Fruit fly (Drosophila melanogaster) whole organism, prepupa: ENCODE results near the gene dnc.

Source experiments
- Blimp-1 ChIP-seq: fragments of 200-800 bp; sonication (Bioruptor generic); optimal IDR thresholded peaks from 3 replicates; lab custom pipeline; 2017; ENCODE audit warnings: missing biosample characterization, missing genetic modification characterization, mild to moderate bottlenecking, moderate library complexity, missing genetic modification reagents
- CG10631 ChIP-seq: fragments of 200-800 bp; sonication (Bioruptor generic); optimal IDR thresholded peaks from 2 replicates; lab custom pipeline; 2016; ENCODE audit warnings: missing biosample characterization, missing genetic modification characterization
- CG10669 ChIP-seq: fragments of 200-800 bp; sonication (Bioruptor generic); optimal IDR thresholded peaks from 3 replicates; lab custom pipeline; 2018; ENCODE audit warnings: missing biosample characterization, mild to moderate bottlenecking, missing genetic modification characterization, moderate library complexity
- CG11294 ChIP-seq: fragments of 200-800 bp; sonication (Bioruptor generic); IDR thresholded peaks from 2 replicates; pipeline ENCODE4 v1.3.6; 2022; ENCODE audit warnings: missing biosample characterization, missing genetic modification characterization
- CG11762 ChIP-seq: fragments of 200-800 bp; sonication (Bioruptor generic); optimal IDR thresholded peaks from 3 replicates; lab custom pipeline; 2016; ENCODE audit warnings: missing biosample characterization, missing genetic modification characterization; ENCODE audit not compliant: insufficient read depth
- CG15336 ChIP-seq: fragments of 200-800 bp; sonication (Bioruptor generic); IDR thresholded peaks from 2 replicates; pipeline ENCODE4 v1.3.6; 2022; ENCODE audit warnings: missing biosample characterization, missing genetic modification characterization
- CG1621 ChIP-seq: fragments of 200-800 bp; sonication (Bioruptor generic); optimal IDR thresholded peaks from 3 replicates; lab custom pipeline; 2018; ENCODE audit warnings: missing biosample characterization, mild to moderate bottlenecking, missing genetic modification characterization
- CG16779 ChIP-seq: fragments of 200-800 bp; sonication (Bioruptor generic); optimal IDR thresholded peaks from 3 replicates; lab custom pipeline; 2017; ENCODE audit warnings: missing biosample characterization, mild to moderate bottlenecking, missing genetic modification characterization
- CG3032 ChIP-seq: fragments of 200-800 bp; optimal IDR thresholded peaks from 2 replicates; lab custom pipeline; 2019; ENCODE audit warnings: missing biosample characterization, mild to moderate bottlenecking, missing genetic modification characterization, moderate library complexity
- CG31627 ChIP-seq: fragments of 200-800 bp; sonication (Bioruptor generic); optimal IDR thresholded peaks from 3 replicates; lab custom pipeline; 2016; ENCODE audit warnings: missing biosample characterization, missing genetic modification characterization
- CG32006 ChIP-seq: fragments of 200-800 bp; sonication (Bioruptor generic); optimal IDR thresholded peaks from 3 replicates; lab custom pipeline; 2017; ENCODE audit warnings: missing biosample characterization, mild to moderate bottlenecking, missing genetic modification characterization
- CG3919 ChIP-seq: fragments of 200-800 bp; sonication (Bioruptor generic); optimal IDR thresholded peaks from 3 replicates; lab custom pipeline; 2016; ENCODE audit warnings: missing biosample characterization, missing genetic modification characterization
- CG4318 ChIP-seq: fragments of 200-800 bp; sonication (Bioruptor generic); optimal IDR thresholded peaks from 3 replicates; lab custom pipeline; 2017; ENCODE audit warnings: missing biosample characterization, mild to moderate bottlenecking, missing genetic modification characterization
- CG6163 ChIP-seq: fragments of 200-800 bp; sonication (Bioruptor generic); IDR thresholded peaks from 3 replicates; pipeline ENCODE4 v1.3.6; 2022; ENCODE audit warnings: missing biosample characterization, missing genetic modification characterization
- CG6276 ChIP-seq: fragments of 200-800 bp; sonication (Bioruptor generic); optimal IDR thresholded peaks from 2 replicates; lab custom pipeline; 2017; ENCODE audit warnings: missing biosample characterization, mild to moderate bottlenecking, missing genetic modification characterization
- CG6808 ChIP-seq: fragments of 200-800 bp; sonication (Bioruptor generic); optimal IDR thresholded peaks from 3 replicates; lab custom pipeline; 2017; ENCODE audit warnings: missing biosample characterization, missing genetic modification characterization, mild to moderate bottlenecking, moderate library complexity, missing genetic modification reagents
- CG6854 ChIP-seq: fragments of 200-800 bp; sonication (Bioruptor generic); optimal IDR thresholded peaks from 2 replicates; lab custom pipeline; 2017; ENCODE audit warnings: missing biosample characterization, mild to moderate bottlenecking, missing genetic modification characterization
- CG8119 ChIP-seq: fragments of 200-800 bp; sonication (Bioruptor generic); IDR thresholded peaks from 3 replicates; pipeline ENCODE4 v1.3.6; 2022; ENCODE audit warnings: missing biosample characterization, missing genetic modification characterization
- CG8319 ChIP-seq: fragments of 200-800 bp; sonication (Bioruptor generic); optimal IDR thresholded peaks from 3 replicates; lab custom pipeline; 2016; ENCODE audit warnings: missing biosample characterization, missing genetic modification characterization
- CG9139 ChIP-seq: fragments of 200-800 bp; sonication (Bioruptor generic); optimal IDR thresholded peaks from 3 replicates; lab custom pipeline; 2017; ENCODE audit warnings: missing biosample characterization, mild to moderate bottlenecking, missing genetic modification characterization
- Eip75B ChIP-seq: fragments of 200-800 bp; sonication (Bioruptor generic); optimal IDR thresholded peaks from 3 replicates; lab custom pipeline; 2016; ENCODE audit warnings: missing biosample characterization, missing genetic modification characterization
- Eip78C ChIP-seq: fragments of 200-800 bp; sonication (Bioruptor generic); peaks from one replicate; lab custom pipeline; 2016; ENCODE audit warnings: missing biosample characterization, missing genetic modification characterization
- Eip93F ChIP-seq: fragments of 200-800 bp; sonication (Bioruptor generic); optimal IDR thresholded peaks from 2 replicates; lab custom pipeline; 2016; ENCODE audit warnings: missing biosample characterization, mild to moderate bottlenecking, missing genetic modification characterization
- Ets21C ChIP-seq: fragments of 200-800 bp; sonication (Bioruptor generic); optimal IDR thresholded peaks from 3 replicates; lab custom pipeline; 2016; ENCODE audit warnings: missing biosample characterization, missing genetic modification characterization
- Ets96B ChIP-seq: fragments of 200-800 bp; optimal IDR thresholded peaks from 2 replicates; lab custom pipeline; 2019; ENCODE audit warnings: missing biosample characterization, mild to moderate bottlenecking, missing genetic modification characterization, moderate library complexity
- Gug ChIP-seq: fragments of 200-800 bp; sonication (Bioruptor generic); IDR thresholded peaks from 2 replicates; pipeline ENCODE4 v1.3.6; 2022; ENCODE audit warnings: missing biosample characterization, missing genetic modification characterization
- Hr38 ChIP-seq: sonication (Bioruptor generic); optimal IDR thresholded peaks from 2 replicates; lab custom pipeline; 2016; ENCODE audit warnings: missing biosample characterization, missing genetic modification characterization
- Hr4 ChIP-seq: fragments of 200-800 bp; sonication (Bioruptor generic); optimal IDR thresholded peaks from 3 replicates; lab custom pipeline; 2016; ENCODE audit warnings: missing biosample characterization, missing genetic modification characterization
- Lpt ChIP-seq: fragments of 200-800 bp; sonication (Bioruptor generic); optimal IDR thresholded peaks from 3 replicates; lab custom pipeline; 2016; ENCODE audit warnings: missing biosample characterization, missing genetic modification characterization
- Met ChIP-seq: fragments of 200-800 bp; sonication (Bioruptor generic); optimal IDR thresholded peaks from 3 replicates; lab custom pipeline; 2016; ENCODE audit warnings: missing biosample characterization, missing genetic modification characterization
- Smox ChIP-seq: fragments of 200-800 bp; sonication (Bioruptor generic); optimal IDR thresholded peaks from 3 replicates; lab custom pipeline; 2016; ENCODE audit warnings: missing biosample characterization, missing genetic modification characterization
- Sox102F ChIP-seq: fragments of 200-800 bp; sonication (Bioruptor generic); optimal IDR thresholded peaks from 2 replicates; lab custom pipeline; 2016; ENCODE audit warnings: missing biosample characterization, mild to moderate bottlenecking, missing genetic modification characterization
- achi ChIP-seq: fragments of 200-800 bp; sonication (Bioruptor generic); optimal IDR thresholded peaks from 3 replicates; lab custom pipeline; 2016; ENCODE audit warnings: missing biosample characterization, missing genetic modification characterization
- acj6 ChIP-seq: fragments of 200-800 bp; sonication (Bioruptor generic); optimal IDR thresholded peaks from 3 replicates; lab custom pipeline; 2016; ENCODE audit warnings: missing biosample characterization, missing genetic modification characterization
- cyc ChIP-seq: fragments of 200-800 bp; sonication (Bioruptor generic); optimal IDR thresholded peaks from 3 replicates; lab custom pipeline; 2016; ENCODE audit warnings: missing biosample characterization, missing genetic modification characterization
- dac ChIP-seq: fragments of 200-800 bp; sonication (Bioruptor generic); optimal IDR thresholded peaks from 2 replicates; lab custom pipeline; 2017; ENCODE audit warnings: missing biosample characterization, mild to moderate bottlenecking, missing genetic modification characterization
- dsx ChIP-seq: fragments of 200-800 bp; optimal IDR thresholded peaks from 3 replicates; lab custom pipeline; 2019; ENCODE audit warnings: missing biosample characterization, mild to moderate bottlenecking, missing genetic modification characterization, moderate library complexity; ENCODE audit not compliant: poor library complexity, severe bottlenecking
- eg ChIP-seq: fragments of 200-800 bp; sonication (Bioruptor generic); IDR thresholded peaks from 3 replicates; pipeline ENCODE4 v1.3.6; 2022; ENCODE audit warnings: missing biosample characterization, missing genetic modification characterization
- esn ChIP-seq: fragments of 200-800 bp; sonication (Bioruptor generic); optimal IDR thresholded peaks from 2 replicates; lab custom pipeline; 2016; ENCODE audit warnings: missing biosample characterization, mild to moderate bottlenecking, missing genetic modification characterization, moderate library complexity
- fd59A ChIP-seq: fragments of 200-800 bp; sonication (Bioruptor generic); optimal IDR thresholded peaks from 2 replicates; lab custom pipeline; 2017; ENCODE audit warnings: missing biosample characterization, mild to moderate bottlenecking, missing genetic modification characterization, missing genetic modification reagents
- fd85E ChIP-seq: fragments of 200-800 bp; sonication (Bioruptor generic); optimal IDR thresholded peaks from 3 replicates; lab custom pipeline; 2016; ENCODE audit warnings: missing biosample characterization, missing genetic modification characterization
- fkh ChIP-seq: fragments of 200-800 bp; sonication (Bioruptor generic); optimal IDR thresholded peaks from 3 replicates; lab custom pipeline; 2017; ENCODE audit warnings: missing biosample characterization, mild to moderate bottlenecking, missing genetic modification characterization, moderate library complexity
- lz ChIP-seq: fragments of 200-800 bp; sonication (Bioruptor generic); optimal IDR thresholded peaks from 3 replicates; lab custom pipeline; 2016; ENCODE audit warnings: missing biosample characterization, missing genetic modification characterization
- net ChIP-seq: fragments of 200-800 bp; sonication (Bioruptor generic); optimal IDR thresholded peaks from 3 replicates; lab custom pipeline; 2016; ENCODE audit warnings: missing biosample characterization, missing genetic modification characterization
- pdm3 ChIP-seq: fragments of 200-800 bp; sonication (Bioruptor generic); optimal IDR thresholded peaks from 3 replicates; lab custom pipeline; 2016; ENCODE audit warnings: missing biosample characterization, missing genetic modification characterization
- salr ChIP-seq, 2 experiments: fragments of 200-800 bp; sonication (Bioruptor generic); optimal IDR thresholded peaks; 3 replicates each; lab custom pipeline; 2016 to 2018; ENCODE audit warnings: missing biosample characterization in 2 of 2, missing genetic modification characterization in 2 of 2, mild to moderate bottlenecking in 1 of 2
- spab ChIP-seq: fragments of 200-800 bp; sonication (Bioruptor generic); optimal IDR thresholded peaks from 2 replicates; lab custom pipeline; 2017; ENCODE audit warnings: missing biosample characterization, mild to moderate bottlenecking, missing genetic modification characterization, missing genetic modification reagents
- ss ChIP-seq, 2 experiments: fragments of 200-800 bp; sonication (Bioruptor generic); optimal IDR thresholded peaks; 2 replicates in 1 of 2; 3 replicates in 1 of 2; lab custom pipeline; 2017 to 2018; ENCODE audit warnings: mild to moderate bottlenecking in 2 of 2, missing biosample characterization in 2 of 2, missing genetic modification characterization in 2 of 2, moderate library complexity in 1 of 2
- svp ChIP-seq: fragments of 200-800 bp; sonication (Bioruptor generic); peaks from one replicate; lab custom pipeline; 2016; ENCODE audit warnings: missing biosample characterization, missing genetic modification characterization
- topi ChIP-seq: fragments of 200-800 bp; sonication (Bioruptor generic); optimal IDR thresholded peaks from 3 replicates; lab custom pipeline; 2016; ENCODE audit warnings: missing biosample characterization, missing genetic modification characterization
- vri ChIP-seq: fragments of 200-800 bp; sonication (Bioruptor generic); optimal IDR thresholded peaks from 3 replicates; lab custom pipeline; 2016; ENCODE audit warnings: missing biosample characterization, mild to moderate bottlenecking, missing genetic modification characterization

The dnc gene

dm6 chrX:3371267-3371824 is 195.1 kb downstream of the dnc start:
- TF ChIP-seq spab (GFP tag; lab: Kevin White, UChicago) (peak; percentile 40), CG6276 (GFP tag; lab: Kevin White, UChicago) (peak; percentile 73), vri (peak; percentile 75), CG15336 (GFP tag; lab: Robert Waterston, UW) (peak; percentile 92), CG8319 (GFP tag; lab: Kevin White, UChicago) (peak; percentile 73), acj6 (GFP tag; lab: Kevin White, UChicago) (peak; percentile 86), CG8119 (GFP tag; lab: Robert Waterston, UW) (peak; percentile 87), net (GFP tag; lab: Kevin White, UChicago) (peak; percentile 85), Gug (GFP tag; lab: Robert Waterston, UW) (peak; percentile 80), CG31627 (GFP tag; lab: Kevin White, UChicago) (peak; percentile 88), Eip93F (peak; percentile 3), fkh (GFP tag; lab: Kevin White, UChicago) (no peak), CG1621 (tag; lab: Kevin White, UChicago) (peak; percentile 56), fd85E (GFP tag; lab: Kevin White, UChicago) (peak; percentile 62), CG10631 (peak; percentile 76), CG16779 (tag; lab: Kevin White, UChicago) (peak; percentile 48), CG6808 (GFP tag; lab: Kevin White, UChicago) (peak; percentile 48), ss (GFP tag; optimal IDR thresholded peaks at IDR 0.05; lab: Kevin White, UChicago) (peak; percentile 3 to 52), topi (GFP tag; lab: Kevin White, UChicago) (peak; percentile 90), CG32006 (peak; percentile 89), CG3919 (peak; percentile 83), CG10669 (GFP tag; lab: Kevin White, UChicago) (peak; percentile 74), dac (GFP tag; lab: Kevin White, UChicago) (peak; percentile 68), achi (GFP tag; lab: Kevin White, UChicago) (peak; percentile 82), fd59A (GFP tag; lab: Kevin White, UChicago) (peak; percentile 23), Hr4 (GFP tag; lab: Kevin White, UChicago) (peak; percentile 88), Ets21C (GFP tag; lab: Kevin White, UChicago) (peak; percentile 78), CG6163 (GFP tag; lab: Robert Waterston, UW) (peak; percentile 93), CG6854 (GFP tag; lab: Kevin White, UChicago) (peak; percentile 43), Met (GFP tag; lab: Kevin White, UChicago) (peak; percentile 84), Eip78C (GFP tag; lab: Kevin White, UChicago) (peak; percentile 94), eg (GFP tag; lab: Robert Waterston, UW) (peak; percentile 92), lz (GFP tag; lab: Kevin White, UChicago) (peak; percentile 87), Hr38 (GFP tag; lab: Kevin White, UChicago) (no peak), CG3032 (tag; lab: Kevin White, UChicago) (peak; percentile 57), Lpt (peak; percentile 82), CG4318 (GFP tag; lab: Kevin White, UChicago) (peak; percentile 72), cyc (GFP tag; lab: Kevin White, UChicago) (peak; percentile 85), Sox102F (GFP tag; lab: Kevin White, UChicago) (peak; percentile 86), Smox (peak; percentile 81), svp (peak; percentile 95), Blimp-1 (GFP tag; lab: Kevin White, UChicago) (peak; percentile 38), Eip75B (GFP tag; lab: Kevin White, UChicago) (peak; percentile 83), dsx (peak; percentile 53), salr (GFP tag; optimal IDR thresholded peaks at IDR 0.05; lab: Kevin White, UChicago) (peak; percentile 52 to 70), Ets96B (tag; lab: Kevin White, UChicago) (peak; percentile 67), CG9139 (GFP tag; lab: Kevin White, UChicago) (peak; percentile 45), CG11294 (GFP tag; lab: Robert Waterston, UW) (peak; percentile 75), CG11762 (GFP tag; lab: Kevin White, UChicago) (peak; percentile 77), pdm3 (peak; percentile 87), esn (GFP tag; lab: Kevin White, UChicago) (peak; percentile 88)
